ENCODE assay signal across 6 fruit fly cellular contexts in genomic region chr3R:4809944-4810653, dm6.
A peak's percentile ranks its signal among the peaks of the same experiment; 100 is the strongest.
TF ChIP-seq lines count a peak whose summit lies in the region.

No protein-coding gene starts in this region.

- TF ChIP-seq CTCF in whole organism, embryonic (GFP tag; optimal IDR thresholded peaks at IDR 0.05; lab: Kevin White, UChicago) = no peak

TF ChIP-seq in whole organism, 6 proteins besides CTCF, POLR2A, EP300 and RAD21:
- TF ChIP-seq pan (optimal IDR thresholded peaks at IDR 0.05; lab: Kevin White, UChicago) = no peak
- no peak for TF ChIP-seq CG8478 (optimal IDR thresholded peaks at IDR 0.05; lab: Kevin White, UChicago)
- no peak for TF ChIP-seq psq (optimal IDR thresholded peaks at IDR 0.05; lab: Kevin White, UChicago)
- TF ChIP-seq Dll (optimal IDR thresholded peaks at IDR 0.05; lab: Kevin White, UChicago) = no peak
- no peak for TF ChIP-seq usp (GFP tag; optimal IDR thresholded peaks at IDR 0.05; lab: Kevin White, UChicago)
- peak; percentile 84 to 87 for TF ChIP-seq EcR (GFP tag; optimal IDR thresholded peaks at IDR 0.05; lab: Kevin White, UChicago)
TF ChIP-seq in whole organism: peak in this region for 1.

TF ChIP-seq in whole organism, adult, 20 proteins besides CTCF, POLR2A, EP300 and RAD21:
- no peak for TF ChIP-seq bab1 (GFP tag; optimal IDR thresholded peaks at IDR 0.05; lab: Kevin White, UChicago)
- peak; percentile 57 for TF ChIP-seq pad (GFP tag; optimal IDR thresholded peaks at IDR 0.05; lab: Kevin White, UChicago)
- TF ChIP-seq CG7045 (GFP tag; optimal IDR thresholded peaks at IDR 0.05; lab: Kevin White, UChicago) = no peak
- TF ChIP-seq CG14711 (tag; optimal IDR thresholded peaks at IDR 0.05; lab: Kevin White, UChicago) = no peak
- TF ChIP-seq CG12768 (GFP tag; optimal IDR thresholded peaks at IDR 0.05; lab: Kevin White, UChicago) = peak; percentile 28
- TF ChIP-seq CG5204 (GFP tag; optimal IDR thresholded peaks at IDR 0.05; lab: Kevin White, UChicago) = no peak
- no peak for TF ChIP-seq Mnt (GFP tag; optimal IDR thresholded peaks at IDR 0.05; lab: Kevin White, UChicago)
- TF ChIP-seq CG7101 (tag; optimal IDR thresholded peaks at IDR 0.05; lab: Kevin White, UChicago) = no peak
- TF ChIP-seq Crg-1 (GFP tag; optimal IDR thresholded peaks at IDR 0.05; lab: Kevin White, UChicago) = no peak
- no peak for TF ChIP-seq Clk (GFP tag; optimal IDR thresholded peaks at IDR 0.05; lab: Kevin White, UChicago)
- no peak for TF ChIP-seq ovo (GFP tag; optimal IDR thresholded peaks at IDR 0.05; lab: Kevin White, UChicago)

TF ChIP-seq in whole organism, embryonic, 481 proteins besides CTCF, POLR2A, EP300 and RAD21 (continues in another document):
- no peak for TF ChIP-seq Tbp (GFP tag; optimal IDR thresholded peaks at IDR 0.05; lab: Kevin White, UChicago)
- no peak for TF ChIP-seq CG7745 (tag; optimal IDR thresholded peaks at IDR 0.05; lab: Kevin White, UChicago)
- peak; percentile 28; the same call in 1 of the 2 replicates for TF ChIP-seq Bgb (GFP tag; IDR thresholded peaks at IDR 0.05; lab: Robert Waterston, UW; ENCODE audit: partially characterized antibody)
- TF ChIP-seq crp (GFP tag; optimal IDR thresholded peaks at IDR 0.05; lab: Kevin White, UChicago) = peak in 1 of 2 experiments; percentile 20
- TF ChIP-seq exex (tag; optimal IDR thresholded peaks at IDR 0.05; lab: Kevin White, UChicago) = no peak
- TF ChIP-seq grn (GFP tag; optimal IDR thresholded peaks at IDR 0.05; lab: Kevin White, UChicago) = no peak
- no peak for TF ChIP-seq Jarid2 (GFP tag; optimal IDR thresholded peaks at IDR 0.05; lab: Kevin White, UChicago)
- no peak for TF ChIP-seq Hand (GFP tag; optimal IDR thresholded peaks at IDR 0.05; lab: Kevin White, UChicago)
- peak; percentile 57 for TF ChIP-seq CG12155 (GFP tag; optimal IDR thresholded peaks at IDR 0.05; lab: Kevin White, UChicago)
- TF ChIP-seq kni (GFP tag; optimal IDR thresholded peaks at IDR 0.05; lab: Kevin White, UChicago) = peak; percentile 79
- no peak for TF ChIP-seq dmrt11E (tag; optimal IDR thresholded peaks at IDR 0.05; lab: Kevin White, UChicago)
- TF ChIP-seq CG34376 (GFP tag; optimal IDR thresholded peaks at IDR 0.05; lab: Kevin White, UChicago) = no peak
- no peak for TF ChIP-seq gcm (GFP tag; optimal IDR thresholded peaks at IDR 0.05; lab: Kevin White, UChicago)
- no peak for TF ChIP-seq cad (GFP tag; optimal IDR thresholded peaks at IDR 0.05; lab: Kevin White, UChicago)
- TF ChIP-seq CG2120 (GFP tag; optimal IDR thresholded peaks at IDR 0.05; lab: Kevin White, UChicago) = no peak
- no peak for TF ChIP-seq CG7271 (tag; optimal IDR thresholded peaks at IDR 0.05; lab: Kevin White, UChicago)
- 0 out of 2 replicates have a peak, but pooled peaks have one; percentile 9 for TF ChIP-seq CG32767 (GFP tag; IDR thresholded peaks at IDR 0.05; lab: Robert Waterston, UW)
- no peak for TF ChIP-seq cwo (GFP tag; optimal IDR thresholded peaks at IDR 0.05; lab: Kevin White, UChicago)
- no peak for TF ChIP-seq CG6813 (GFP tag; optimal IDR thresholded peaks at IDR 0.05; lab: Kevin White, UChicago)

TF ChIP-seq in whole organism, prepupa, 60 proteins besides CTCF, POLR2A, EP300 and RAD21 (continues in another document):
- TF ChIP-seq acj6 (GFP tag; optimal IDR thresholded peaks at IDR 0.05; lab: Kevin White, UChicago) (no peak), topi (GFP tag; optimal IDR thresholded peaks at IDR 0.05; lab: Kevin White, UChicago) (peak; percentile 49), Eip78C (GFP tag; lab: Kevin White, UChicago) (peak; percentile 74), Sox102F (GFP tag; optimal IDR thresholded peaks at IDR 0.05; lab: Kevin White, UChicago) (peak; percentile 70), CG11902 (GFP tag; optimal IDR thresholded peaks at IDR 0.05; lab: Kevin White, UChicago) (no peak), CG10669 (GFP tag; optimal IDR thresholded peaks at IDR 0.05; lab: Kevin White, UChicago) (no peak), Smox (GFP tag; optimal IDR thresholded peaks at IDR 0.05; lab: Kevin White, UChicago) (no peak), CG6163 (GFP tag; IDR thresholded peaks at IDR 0.05; lab: Robert Waterston, UW) (peak; percentile 77), CG6276 (GFP tag; optimal IDR thresholded peaks at IDR 0.05; lab: Kevin White, UChicago) (no peak), spab (GFP tag; optimal IDR thresholded peaks at IDR 0.05; lab: Kevin White, UChicago) (peak; percentile 1), CG6792 (GFP tag; optimal IDR thresholded peaks at IDR 0.05; lab: Kevin White, UChicago) (peak; percentile 19), CG8632 (GFP tag; optimal IDR thresholded peaks at IDR 0.05; lab: Kevin White, UChicago) (no peak), Hr38 (GFP tag; optimal IDR thresholded peaks at IDR 0.05; lab: Kevin White, UChicago) (no peak), CG3919 (GFP tag; optimal IDR thresholded peaks at IDR 0.05; lab: Kevin White, UChicago) (peak; percentile 30), pdm3 (GFP tag; optimal IDR thresholded peaks at IDR 0.05; lab: Kevin White, UChicago) (no peak), vri (GFP tag; optimal IDR thresholded peaks at IDR 0.05; lab: Kevin White, UChicago) (peak; percentile 65), fkh (GFP tag; optimal IDR thresholded peaks at IDR 0.05; lab: Kevin White, UChicago) (peak; percentile 91), net (GFP tag; optimal IDR thresholded peaks at IDR 0.05; lab: Kevin White, UChicago) (peak; percentile 9), ss (GFP tag; optimal IDR thresholded peaks at IDR 0.05; lab: Kevin White, UChicago) (peak; percentile 74 to 80), cyc (GFP tag; optimal IDR thresholded peaks at IDR 0.05; lab: Kevin White, UChicago) (no peak), achi (GFP tag; optimal IDR thresholded peaks at IDR 0.05; lab: Kevin White, UChicago) (no peak)

TF ChIP-seq in whole organism, pupa, 21 proteins besides CTCF, POLR2A, EP300 and RAD21:
- TF ChIP-seq D1 (tag; optimal IDR thresholded peaks at IDR 0.05; lab: Kevin White, UChicago) (no peak), EcR (GFP tag; optimal IDR thresholded peaks at IDR 0.05; lab: Kevin White, UChicago) (peak; percentile 99), CG8159 (tag; optimal IDR thresholded peaks at IDR 0.05; lab: Kevin White, UChicago) (no peak), Snoo (tag; optimal IDR thresholded peaks at IDR 0.05; lab: Kevin White, UChicago) (no peak), Pif1A (GFP tag; optimal IDR thresholded peaks at IDR 0.05; lab: Kevin White, UChicago) (peak; percentile 20), CG12605 (GFP tag; IDR thresholded peaks at IDR 0.05; lab: Robert Waterston, UW) (no peak), CG13204 (GFP tag; optimal IDR thresholded peaks at IDR 0.05; lab: Kevin White, UChicago) (peak; percentile 76), CG9948 (tag; optimal IDR thresholded peaks at IDR 0.05; lab: Kevin White, UChicago) (no peak), CG15710 (tag; optimal IDR thresholded peaks at IDR 0.05; lab: Kevin White, UChicago) (peak; percentile 29), CG17806 (tag; optimal IDR thresholded peaks at IDR 0.05; lab: Kevin White, UChicago) (peak; percentile 26), fd96Ca (GFP tag; IDR thresholded peaks at IDR 0.05; lab: Robert Waterston, UW) (peak; percentile 62; the same call in 1 of the 3 replicates), Pif1B (GFP tag; optimal IDR thresholded peaks at IDR 0.05; lab: Kevin White, UChicago) (peak; percentile 20), gl (tag; optimal IDR thresholded peaks at IDR 0.05; lab: Kevin White, UChicago) (peak; percentile 70), CG4496 (GFP tag; IDR thresholded peaks at IDR 0.05; lab: Robert Waterston, UW) (peak; percentile 80), rn (GFP tag; IDR thresholded peaks at IDR 0.05; lab: Robert Waterston, UW) (no peak), CG10348 (GFP tag; IDR thresholded peaks at IDR 0.05; lab: Robert Waterston, UW) (no peak), CG8301 (tag; optimal IDR thresholded peaks at IDR 0.05; lab: Kevin White, UChicago) (no peak), Ets98B (GFP tag; IDR thresholded peaks at IDR 0.05; lab: Robert Waterston, UW) (no peak), CG32121 (GFP tag; IDR thresholded peaks at IDR 0.05; lab: Robert Waterston, UW) (no peak), CG34367 (tag; optimal IDR thresholded peaks at IDR 0.05; lab: Kevin White, UChicago) (no peak), CG14655 (GFP tag; optimal IDR thresholded peaks at IDR 0.05; lab: Kevin White, UChicago) (no peak)

TF ChIP-seq in whole organism, wandering third instar larva, 38 proteins besides CTCF, POLR2A, EP300 and RAD21 (continues in another document):
- TF ChIP-seq dmrt93B (GFP tag; optimal IDR thresholded peaks at IDR 0.05; lab: Kevin White, UChicago) (no peak), N (GFP tag; optimal IDR thresholded peaks at IDR 0.05; lab: Kevin White, UChicago) (no peak), Myc (optimal IDR thresholded peaks at IDR 0.05; lab: Kevin White, UChicago) (no peak), Hr83 (GFP tag; optimal IDR thresholded peaks at IDR 0.05; lab: Kevin White, UChicago; ENCODE audit: poor library complexity, severe bottlenecking) (peak; percentile 79), CG9705 (GFP tag; optimal IDR thresholded peaks at IDR 0.05; lab: Kevin White, UChicago) (no peak), jim (GFP tag; optimal IDR thresholded peaks at IDR 0.05; lab: Kevin White, UChicago) (peak; percentile 41), woc (GFP tag; optimal IDR thresholded peaks at IDR 0.05; lab: Kevin White, UChicago) (no peak), fru (GFP tag; optimal IDR thresholded peaks at IDR 0.05; lab: Kevin White, UChicago) (peak; percentile 60), Dfd (GFP tag; optimal IDR thresholded peaks at IDR 0.05; lab: Kevin White, UChicago) (peak; percentile 98), foxo (GFP tag; optimal IDR thresholded peaks at IDR 0.05; lab: Kevin White, UChicago) (peak in 1 of 2 experiments; percentile 35), sage (GFP tag; optimal IDR thresholded peaks at IDR 0.05; lab: Kevin White, UChicago) (no peak), lola (GFP tag; optimal IDR thresholded peaks at IDR 0.05; lab: Kevin White, UChicago) (peak; percentile 52), dsf (GFP tag; optimal IDR thresholded peaks at IDR 0.05; lab: Kevin White, UChicago; ENCODE audit: borderline replicate concordance) (no peak), ey (GFP tag; optimal IDR thresholded peaks at IDR 0.05; lab: Kevin White, UChicago) (peak; percentile 49), CrebA (GFP tag; optimal IDR thresholded peaks at IDR 0.05; lab: Kevin White, UChicago; ENCODE audit: borderline replicate concordance) (no peak), br (GFP tag; optimal IDR thresholded peaks at IDR 0.05; lab: Kevin White, UChicago) (peak; percentile 69), GATAd (GFP tag; optimal IDR thresholded peaks at IDR 0.05; lab: Kevin White, UChicago) (no peak), Hnf4 (GFP tag; optimal IDR thresholded peaks at IDR 0.05; lab: Kevin White, UChicago) (peak; percentile 73), Hr78 (GFP tag; optimal IDR thresholded peaks at IDR 0.05; lab: Kevin White, UChicago) (no peak), Mio (GFP tag; optimal IDR thresholded peaks at IDR 0.05; lab: Kevin White, UChicago) (peak; percentile 1), tai (GFP tag; optimal IDR thresholded peaks at IDR 0.05; lab: Kevin White, UChicago) (no peak), rgr (GFP tag; optimal IDR thresholded peaks at IDR 0.05; lab: Kevin White, UChicago) (no peak), psq (GFP tag; optimal IDR thresholded peaks at IDR 0.05; lab: Kevin White, UChicago) (peak; percentile 99), Sp1 (GFP tag; optimal IDR thresholded peaks at IDR 0.05; lab: Kevin White, UChicago) (peak; percentile 47), h (GFP tag; optimal IDR thresholded peaks at IDR 0.05; lab: Kevin White, UChicago) (peak; percentile 67)
